Fruit fly (Drosophila melanogaster): ENCODE measurements around the gene RhoGAP102A.

dm6 chr4:231185-231584 lies 23.6 kb upstream of the RhoGAP102A start:
- no peak for TF ChIP-seq CG8478 (optimal IDR thresholded peaks at IDR 0.05)
- no peak for TF ChIP-seq CTCF (optimal IDR thresholded peaks at IDR 0.05)
